Worm (Caenorhabditis elegans): ENCODE results near the gene C54E10.6.

Gene C54E10.6

ce11 chrV:18783474-18783873 is 25.1 kb downstream of the C54E10.6 start, which contains the start of gene Y17D7B.10:
Gene Y17D7B.10 (plus strand): TSS chrV:18783716.
- TF ChIP-seq ztf-23 (GFP tag; IDR thresholded peaks at IDR 0.05) (no peak), ztf-29 (GFP tag; IDR thresholded peaks at IDR 0.05) (no peak), cog-1 (tag; optimal IDR thresholded peaks at IDR 0.05) (no peak), T22C8.4 (GFP tag; IDR thresholded peaks at IDR 0.05) (no peak), ref-1 (GFP tag; conservative IDR thresholded peaks at IDR 0.05) (no peak), flt-1 (GFP tag; IDR thresholded peaks at IDR 0.05) (no peak), med-1 (GFP tag; optimal IDR thresholded peaks at IDR 0.05; ENCODE audit: insufficient read depth) (no peak), klf-2 (GFP tag; conservative IDR thresholded peaks at IDR 0.05) (no peak), tab-1 (GFP tag; IDR thresholded peaks at IDR 0.05) (no peak)

DNA sequence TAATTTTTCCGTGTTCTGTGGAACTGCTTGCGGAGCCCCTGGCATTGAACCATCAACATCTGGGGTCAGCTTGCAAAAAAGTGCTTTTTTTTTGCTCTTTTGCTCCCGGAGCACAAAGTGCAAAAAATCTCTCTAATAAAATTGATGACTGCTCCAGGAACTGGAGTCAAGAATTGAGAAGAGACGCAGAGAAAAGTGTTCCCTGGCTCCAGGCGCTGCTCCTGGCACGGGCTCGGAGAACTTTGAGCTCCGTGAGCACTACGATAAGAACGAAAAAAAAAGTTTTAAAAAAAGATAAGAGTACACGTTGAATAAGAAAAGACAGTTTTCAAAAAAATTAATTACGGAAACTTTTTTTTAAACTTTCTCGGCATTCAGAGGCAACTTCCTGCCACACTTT is 25.8 kb downstream of the C54E10.6 start:
- TF ChIP-seq cog-1 (tag; optimal IDR thresholded peaks at IDR 0.05) (no peak), flt-1 (GFP tag; IDR thresholded peaks at IDR 0.05) (no peak), med-1 (GFP tag; optimal IDR thresholded peaks at IDR 0.05; ENCODE audit: insufficient read depth) (no peak), ztf-29 (GFP tag; IDR thresholded peaks at IDR 0.05) (no peak), tab-1 (GFP tag; IDR thresholded peaks at IDR 0.05) (no peak), ref-1 (GFP tag; conservative IDR thresholded peaks at IDR 0.05) (no peak), klf-2 (GFP tag; conservative IDR thresholded peaks at IDR 0.05) (no peak), ztf-23 (GFP tag; IDR thresholded peaks at IDR 0.05) (no peak), T22C8.4 (GFP tag; IDR thresholded peaks at IDR 0.05) (no peak)

- TF ChIP-seq cog-1 (tag; optimal IDR thresholded peaks at IDR 0.05): no peak
- TF ChIP-seq ztf-29 (GFP tag; IDR thresholded peaks at IDR 0.05): no peak
- no peak for TF ChIP-seq flt-1 (GFP tag; IDR thresholded peaks at IDR 0.05)
- TF ChIP-seq tab-1 (GFP tag; IDR thresholded peaks at IDR 0.05): no peak
- no peak for TF ChIP-seq ztf-23 (GFP tag; IDR thresholded peaks at IDR 0.05)
- no peak for TF ChIP-seq med-1 (GFP tag; optimal IDR thresholded peaks at IDR 0.05; ENCODE audit: insufficient read depth)
- no peak for TF ChIP-seq ref-1 (GFP tag; conservative IDR thresholded peaks at IDR 0.05)
- no peak for TF ChIP-seq klf-2 (GFP tag; conservative IDR thresholded peaks at IDR 0.05)
- no peak for TF ChIP-seq T22C8.4 (GFP tag; IDR thresholded peaks at IDR 0.05)
Measured at ce11 chrV:18780605-18781004, 27.9 kb downstream of the C54E10.6 start.

ce11 chrV:18776245-18776737 is 32.2 kb downstream of the C54E10.6 start, which contains the start of gene Y17D7B.4:
Gene Y17D7B.4 (minus strand): TSS chrV:18776687.
- TF ChIP-seq cog-1 (tag; optimal IDR thresholded peaks at IDR 0.05) (no peak), ztf-29 (GFP tag; IDR thresholded peaks at IDR 0.05) (no peak), ztf-23 (GFP tag; IDR thresholded peaks at IDR 0.05) (no peak), ref-1 (GFP tag; conservative IDR thresholded peaks at IDR 0.05) (no peak), klf-2 (GFP tag; conservative IDR thresholded peaks at IDR 0.05) (no peak), T22C8.4 (GFP tag; IDR thresholded peaks at IDR 0.05) (no peak), flt-1 (GFP tag; IDR thresholded peaks at IDR 0.05) (no peak), tab-1 (GFP tag; IDR thresholded peaks at IDR 0.05) (no peak), med-1 (GFP tag; optimal IDR thresholded peaks at IDR 0.05; ENCODE audit: insufficient read depth) (no peak)

DNA sequence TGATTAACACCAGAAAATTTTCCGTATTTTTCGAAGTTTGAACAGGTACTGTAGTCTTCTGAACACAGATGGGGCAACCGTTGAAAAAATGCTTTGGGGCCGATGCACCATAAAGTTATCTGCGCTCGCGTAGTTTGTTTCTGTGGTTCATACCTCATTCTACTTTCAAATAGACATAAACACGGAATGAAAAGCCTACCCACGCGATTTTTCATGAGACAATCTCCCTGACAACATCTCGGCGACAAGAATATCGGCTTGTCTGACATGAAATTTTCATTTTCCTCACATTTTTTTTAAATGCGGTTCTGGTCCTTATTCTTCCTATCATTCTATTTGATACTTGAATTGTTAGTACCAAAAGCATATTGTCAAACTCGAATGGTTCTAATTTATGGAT is 35.8 kb downstream of the C54E10.6 start, which contains the start of gene clec-257:
Gene clec-257, plus strand, starts transcription at position 301 of the 400 bp plus-strand sequence.
- TF ChIP-seq ztf-29 (GFP tag; IDR thresholded peaks at IDR 0.05): no peak
- TF ChIP-seq tab-1 (GFP tag; IDR thresholded peaks at IDR 0.05): no peak
- TF ChIP-seq med-1 (GFP tag; optimal IDR thresholded peaks at IDR 0.05; ENCODE audit: insufficient read depth): no peak
- no peak for TF ChIP-seq flt-1 (GFP tag; IDR thresholded peaks at IDR 0.05)
- no peak for TF ChIP-seq ztf-23 (GFP tag; IDR thresholded peaks at IDR 0.05)
- no peak for TF ChIP-seq cog-1 (tag; optimal IDR thresholded peaks at IDR 0.05)
- TF ChIP-seq T22C8.4 (GFP tag; IDR thresholded peaks at IDR 0.05): no peak
- TF ChIP-seq ref-1 (GFP tag; conservative IDR thresholded peaks at IDR 0.05): no peak
- no peak for TF ChIP-seq klf-2 (GFP tag; conservative IDR thresholded peaks at IDR 0.05)

DNA sequence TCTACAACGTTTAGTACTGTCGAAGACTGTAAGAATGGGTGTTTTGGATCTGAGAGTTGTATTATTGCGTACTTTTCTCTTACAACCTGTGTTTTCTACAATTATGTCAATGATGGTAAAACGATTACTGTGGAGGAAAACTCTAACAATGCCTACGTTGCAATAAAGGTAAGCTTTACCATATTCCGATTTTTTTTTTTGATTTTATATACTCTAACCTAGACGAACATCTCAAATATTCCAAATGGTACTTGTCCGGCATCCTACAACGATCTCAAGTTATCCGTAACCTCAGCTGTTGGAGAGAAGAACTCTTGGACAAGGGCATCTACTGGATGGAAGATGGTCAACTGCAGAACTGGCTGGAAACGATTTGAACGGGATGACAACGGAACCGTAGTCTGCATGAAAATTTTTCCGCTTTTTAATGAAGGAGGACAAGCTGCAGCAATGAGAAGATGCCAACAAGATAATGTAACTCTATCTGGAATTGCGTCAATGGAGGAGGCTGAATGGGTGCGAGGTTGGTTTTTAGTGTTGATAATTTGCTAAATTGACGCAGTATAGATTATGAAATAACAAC is 36.6 kb downstream of the C54E10.6 start:
- TF ChIP-seq ref-1 (GFP tag; conservative IDR thresholded peaks at IDR 0.05): no peak
- TF ChIP-seq med-1 (GFP tag; optimal IDR thresholded peaks at IDR 0.05; ENCODE audit: insufficient read depth): no peak
- no peak for TF ChIP-seq tab-1 (GFP tag; IDR thresholded peaks at IDR 0.05)
- no peak for TF ChIP-seq T22C8.4 (GFP tag; IDR thresholded peaks at IDR 0.05)
- TF ChIP-seq klf-2 (GFP tag; conservative IDR thresholded peaks at IDR 0.05): no peak
- TF ChIP-seq ztf-23 (GFP tag; IDR thresholded peaks at IDR 0.05): no peak
- no peak for TF ChIP-seq ztf-29 (GFP tag; IDR thresholded peaks at IDR 0.05)
- no peak for TF ChIP-seq flt-1 (GFP tag; IDR thresholded peaks at IDR 0.05)
- TF ChIP-seq cog-1 (tag; optimal IDR thresholded peaks at IDR 0.05): no peak

DNA sequence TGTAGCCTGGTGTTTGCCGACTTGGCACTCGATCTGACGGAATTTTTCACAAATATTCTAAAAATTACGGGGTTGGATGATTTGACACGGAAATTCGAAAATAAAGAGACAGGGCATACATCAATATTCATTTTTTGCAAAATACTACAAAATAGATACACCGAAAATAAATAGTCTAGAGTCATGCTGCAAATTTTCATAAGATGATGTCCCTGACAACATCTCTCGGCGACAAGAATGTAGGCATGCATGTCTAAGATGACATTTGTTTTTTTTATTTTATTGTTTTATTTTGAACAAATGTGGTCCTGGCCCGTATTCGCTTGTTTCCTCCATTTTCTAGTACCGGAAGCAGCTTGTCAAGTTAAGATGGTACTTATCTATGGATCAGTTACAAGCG is 37.1 kb downstream of the C54E10.6 start, which contains the start of gene clec-256:
Gene clec-256, plus strand, starts transcription at position 301 of the 400 bp plus-strand sequence.
- TF ChIP-seq ref-1 (GFP tag; conservative IDR thresholded peaks at IDR 0.05) (no peak), med-1 (GFP tag; optimal IDR thresholded peaks at IDR 0.05; ENCODE audit: insufficient read depth) (no peak), cog-1 (tag; optimal IDR thresholded peaks at IDR 0.05) (no peak), T22C8.4 (GFP tag; IDR thresholded peaks at IDR 0.05) (no peak), flt-1 (GFP tag; IDR thresholded peaks at IDR 0.05) (no peak), tab-1 (GFP tag; IDR thresholded peaks at IDR 0.05) (no peak), ztf-23 (GFP tag; IDR thresholded peaks at IDR 0.05) (no peak), ztf-29 (GFP tag; IDR thresholded peaks at IDR 0.05) (no peak), klf-2 (GFP tag; conservative IDR thresholded peaks at IDR 0.05) (no peak)

- TF ChIP-seq klf-2 (GFP tag; conservative IDR thresholded peaks at IDR 0.05): no peak
- TF ChIP-seq med-1 (GFP tag; optimal IDR thresholded peaks at IDR 0.05; ENCODE audit: insufficient read depth): no peak
- no peak for TF ChIP-seq cog-1 (tag; optimal IDR thresholded peaks at IDR 0.05)
- no peak for TF ChIP-seq ztf-29 (GFP tag; IDR thresholded peaks at IDR 0.05)
- no peak for TF ChIP-seq ref-1 (GFP tag; conservative IDR thresholded peaks at IDR 0.05)
- no peak for TF ChIP-seq T22C8.4 (GFP tag; IDR thresholded peaks at IDR 0.05)
- TF ChIP-seq ztf-23 (GFP tag; IDR thresholded peaks at IDR 0.05): no peak
- no peak for TF ChIP-seq tab-1 (GFP tag; IDR thresholded peaks at IDR 0.05)
- TF ChIP-seq flt-1 (GFP tag; IDR thresholded peaks at IDR 0.05): no peak
Measured at ce11 chrV:18770623-18771022, 37.9 kb downstream of the C54E10.6 start, which contains the start of gene clec-255. Gene clec-255 (minus strand): TSS chrV:18770723.

- TF ChIP-seq ztf-29 (GFP tag; IDR thresholded peaks at IDR 0.05) (no peak), tab-1 (GFP tag; IDR thresholded peaks at IDR 0.05) (no peak), T22C8.4 (GFP tag; IDR thresholded peaks at IDR 0.05) (no peak), ref-1 (GFP tag; conservative IDR thresholded peaks at IDR 0.05) (no peak), ztf-23 (GFP tag; IDR thresholded peaks at IDR 0.05) (no peak), cog-1 (tag; optimal IDR thresholded peaks at IDR 0.05) (no peak), med-1 (GFP tag; optimal IDR thresholded peaks at IDR 0.05; ENCODE audit: insufficient read depth) (no peak), flt-1 (GFP tag; IDR thresholded peaks at IDR 0.05) (no peak), klf-2 (GFP tag; conservative IDR thresholded peaks at IDR 0.05) (no peak)
Measured at ce11 chrV:18769902-18770301, 38.6 kb downstream of the C54E10.6 start.

Data from whole organism, midembryonic.